Worm (Caenorhabditis elegans): ENCODE data around the gene fbxb-42.

ce11 chrII:1500959-1501358, 36.5 kb upstream of the fbxb-42 start:
- TF ChIP-seq lim-6 (tag; optimal IDR thresholded peaks at IDR 0.05) (no peak), ceh-48 (tag; optimal IDR thresholded peaks at IDR 0.05) (no peak), ceh-45 (GFP tag; IDR thresholded peaks at IDR 0.05) (no peak), pha-4 (tag; optimal IDR thresholded peaks at IDR 0.05) (no peak), ama-1 (optimal IDR thresholded peaks at IDR 0.05) (no peak), tbx-2 (tag; optimal IDR thresholded peaks at IDR 0.05) (no peak), hlh-6 (tag; optimal IDR thresholded peaks at IDR 0.05) (no peak), hlh-30 (tag; optimal IDR thresholded peaks at IDR 0.05; ENCODE audit: insufficient read depth) (no peak), elt-2 (tag; optimal IDR thresholded peaks at IDR 0.05) (no peak), C38D4.7 (GFP tag; optimal IDR thresholded peaks at IDR 0.05) (no peak), ets-4 (tag; optimal IDR thresholded peaks at IDR 0.05) (no peak)

Data from whole organism, late embryonic.